Fruit fly (Drosophila melanogaster): ENCODE measurements around the gene ChLD3.

The ChLD3 gene

dm6 chr2L:16738206-16738900 lies at the start of gene ChLD3, which contains the start of gene glu:
Gene ChLD3, plus strand, starts transcription at chr2L:16738850.
Gene glu, minus strand, starts transcription at chr2L:16738388.
- TF ChIP-seq Ets97D (GFP tag; optimal IDR thresholded peaks at IDR 0.05) = peak; percentile 40
- no peak for TF ChIP-seq tll (GFP tag; optimal IDR thresholded peaks at IDR 0.05)
- peak; percentile 72 for TF ChIP-seq pzg (GFP tag; optimal IDR thresholded peaks at IDR 0.05)
- TF ChIP-seq ci (GFP tag; IDR thresholded peaks at IDR 0.05) = peak; percentile 10; the same call in 1 of the 3 replicates
- peak; percentile 88 for TF ChIP-seq E2f2 (GFP tag; IDR thresholded peaks at IDR 0.05)
- TF ChIP-seq MESR4 (GFP tag; optimal IDR thresholded peaks at IDR 0.05) = peak; percentile 43
- TF ChIP-seq phol (tag; optimal IDR thresholded peaks at IDR 0.05) = peak; percentile 28
- peak; percentile 5 for TF ChIP-seq YL-1 (GFP tag; optimal IDR thresholded peaks at IDR 0.05)
- TF ChIP-seq crc (GFP tag; optimal IDR thresholded peaks at IDR 0.05) = no peak
- TF ChIP-seq CG33213 (GFP tag; optimal IDR thresholded peaks at IDR 0.05) = peak; percentile 15
- peak; percentile 19 for TF ChIP-seq jumu (GFP tag; optimal IDR thresholded peaks at IDR 0.05)
- TF ChIP-seq slp2 (GFP tag; optimal IDR thresholded peaks at IDR 0.05) = no peak
- no peak for TF ChIP-seq repo (GFP tag; optimal IDR thresholded peaks at IDR 0.05)
- 0 out of 3 replicates have a peak, but pooled peaks have one; percentile 14 for TF ChIP-seq z (GFP tag; IDR thresholded peaks at IDR 0.05)
- no peak for TF ChIP-seq fd102C (GFP tag; optimal IDR thresholded peaks at IDR 0.05)
- no peak for TF ChIP-seq corto (GFP tag; optimal IDR thresholded peaks at IDR 0.05)
- TF ChIP-seq gfzf (GFP tag; optimal IDR thresholded peaks at IDR 0.05) = peak; percentile 82
- TF ChIP-seq CG7963 (GFP tag; IDR thresholded peaks at IDR 0.05; ENCODE audit: partially characterized antibody) = 0 out of 3 replicates have a peak, but pooled peaks have one; percentile 35
- TF ChIP-seq CG6791 (GFP tag; IDR thresholded peaks at IDR 0.05; ENCODE audit: partially characterized antibody) = no peak
- TF ChIP-seq trem (tag; optimal IDR thresholded peaks at IDR 0.05) = peak; percentile 100
- peak; percentile 15 for TF ChIP-seq CG2116 (GFP tag; optimal IDR thresholded peaks at IDR 0.05)
- peak; percentile 35; the same call in 1 of the 2 replicates for TF ChIP-seq CG3847 (GFP tag; IDR thresholded peaks at IDR 0.05)
- no peak for TF ChIP-seq exex (tag; optimal IDR thresholded peaks at IDR 0.05)
- no peak for TF ChIP-seq dan (GFP tag; IDR thresholded peaks at IDR 0.05)
- peak; percentile 83 for TF ChIP-seq Dp (GFP tag; optimal IDR thresholded peaks at IDR 0.05)
- peak; percentile 87 for TF ChIP-seq MBD-R2 (GFP tag; IDR thresholded peaks at IDR 0.05)
- TF ChIP-seq HmgZ (tag; optimal IDR thresholded peaks at IDR 0.05) = peak; percentile 20
- 0 out of 2 replicates have a peak, but pooled peaks have one; percentile 29 for TF ChIP-seq vvl (GFP tag; IDR thresholded peaks at IDR 0.05)
- peak; percentile 72 for TF ChIP-seq Lhr (GFP tag; optimal IDR thresholded peaks at IDR 0.05)
- no peak for TF ChIP-seq bbx (GFP tag; IDR thresholded peaks at IDR 0.05; ENCODE audit: partially characterized antibody)
- TF ChIP-seq CTCF (GFP tag; optimal IDR thresholded peaks at IDR 0.05) = peak; percentile 56
- peak; percentile 22; the same call in 1 of the 2 replicates for TF ChIP-seq Drgx (GFP tag; IDR thresholded peaks at IDR 0.05)
- TF ChIP-seq BEAF-32 (GFP tag; optimal IDR thresholded peaks at IDR 0.05) = peak; percentile 24
- TF ChIP-seq Med (GFP tag) = peak; percentile 72
- 0 out of 3 replicates have a peak, but pooled peaks have one; percentile 22 for TF ChIP-seq Opbp (GFP tag; IDR thresholded peaks at IDR 0.05; ENCODE audit: partially characterized antibody)
- peak; percentile 34 for TF ChIP-seq Elba2 (GFP tag; optimal IDR thresholded peaks at IDR 0.05)
- no peak for TF ChIP-seq CG1647 (GFP tag; optimal IDR thresholded peaks at IDR 0.05)
- no peak for TF ChIP-seq ham (GFP tag; IDR thresholded peaks at IDR 0.05)
- TF ChIP-seq CG14710 (tag; optimal IDR thresholded peaks at IDR 0.05) = peak; percentile 38
- TF ChIP-seq CoRest (tag; optimal IDR thresholded peaks at IDR 0.05) = peak; percentile 57
- TF ChIP-seq dysf (GFP tag; IDR thresholded peaks at IDR 0.05) = no peak
- no peak for TF ChIP-seq insv (GFP tag; optimal IDR thresholded peaks at IDR 0.05)
- TF ChIP-seq Trl (optimal IDR thresholded peaks at IDR 0.05) = no peak
- no peak for TF ChIP-seq Trl (GFP tag; optimal IDR thresholded peaks at IDR 0.05)
- peak; percentile 11 for TF ChIP-seq CG4617 (GFP tag; optimal IDR thresholded peaks at IDR 0.05; ENCODE audit: borderline replicate concordance)
- no peak for TF ChIP-seq Dad (GFP tag; optimal IDR thresholded peaks at IDR 0.05)
- TF ChIP-seq CG30020 (tag; optimal IDR thresholded peaks at IDR 0.05) = peak; percentile 3
- TF ChIP-seq stwl (tag; optimal IDR thresholded peaks at IDR 0.05) = peak; percentile 39
- TF ChIP-seq CG15514 (GFP tag; optimal IDR thresholded peaks at IDR 0.05) = peak; percentile 34

Measured in whole organism, embryonic.